Worm (Caenorhabditis elegans) whole organism, mixed stage, embryonic: ENCODE measurements around the gene ndx-9.

Experiments used
- bed-3 ChIP-seq: fragments of 200-800 bp; sonication (Bioruptor generic); optimal IDR thresholded peaks from 3 replicates; lab custom pipeline; 2018; ENCODE audit warnings: mild to moderate bottlenecking, missing genetic modification characterization, moderate library complexity, missing compliant biosample characterization
- blmp-1 ChIP-seq: fragments of 150-350 bp; optimal IDR thresholded peaks from 2 replicates; lab custom pipeline; 2014; ENCODE audit warnings: missing biosample characterization, missing genetic modification characterization
- ceh-43 ChIP-seq: fragments of 200-800 bp; sonication (Bioruptor generic); optimal IDR thresholded peaks from 2 replicates; lab custom pipeline; 2018; ENCODE audit warnings: mild to moderate bottlenecking, missing genetic modification characterization, moderate library complexity, missing compliant biosample characterization
- ceh-83 ChIP-seq: fragments of 200-800 bp; sonication (Bioruptor generic); optimal IDR thresholded peaks from 2 replicates; lab custom pipeline; 2018; ENCODE audit warnings: mild to moderate bottlenecking, missing genetic modification characterization, missing compliant biosample characterization
- ces-1 ChIP-seq: fragments of 150-350 bp; optimal IDR thresholded peaks from 2 replicates; lab custom pipeline; 2014; ENCODE audit warnings: missing biosample characterization, missing genetic modification reagents, missing genetic modification characterization
- cnd-1 ChIP-seq: fragments of 200-800 bp; sonication (Bioruptor generic); optimal IDR thresholded peaks from 2 replicates; lab custom pipeline; 2018; ENCODE audit warnings: mild to moderate bottlenecking, missing genetic modification characterization, missing compliant biosample characterization
- elt-1 ChIP-seq: sonication (generic microtip); optimal IDR thresholded peaks from 2 replicates; lab custom pipeline; 2017; ENCODE audit warnings: missing genetic modification characterization, mild to moderate bottlenecking, missing compliant biosample characterization, antibody characterized with exemption, moderate library complexity, borderline replicate concordance; ENCODE audit not compliant: insufficient read depth
- ham-2 ChIP-seq: fragments of 200-800 bp; sonication (Bioruptor generic); optimal IDR thresholded peaks from 2 replicates; lab custom pipeline; 2018; ENCODE audit warnings: mild to moderate bottlenecking, missing genetic modification characterization, missing compliant biosample characterization
- lin-13 ChIP-seq: fragments of 150-350 bp; optimal IDR thresholded peaks from 2 replicates; lab custom pipeline; 2014; ENCODE audit warnings: missing biosample characterization, missing genetic modification characterization
- lin-32 ChIP-seq: fragments of 200-800 bp; sonication (Bioruptor generic); optimal IDR thresholded peaks from 2 replicates; lab custom pipeline; 2018; ENCODE audit warnings: mild to moderate bottlenecking, missing genetic modification characterization, missing compliant biosample characterization
- lsy-2 ChIP-seq: fragments of 150-350 bp; optimal IDR thresholded peaks from 2 replicates; lab custom pipeline; 2014; ENCODE audit warnings: missing biosample characterization, missing genetic modification characterization
- mab-5 ChIP-seq: fragments of 150-350 bp; optimal IDR thresholded peaks from 2 replicates; lab custom pipeline; 2014; ENCODE audit warnings: missing biosample characterization, missing genetic modification characterization
- mls-2 ChIP-seq: sonication (generic microtip); optimal IDR thresholded peaks from 2 replicates; lab custom pipeline; 2016; ENCODE audit warnings: mild to moderate bottlenecking, missing genetic modification characterization, moderate library complexity, missing compliant biosample characterization
- nhr-2 ChIP-seq: fragments of 150-350 bp; optimal IDR thresholded peaks from 2 replicates; lab custom pipeline; 2014; ENCODE audit warnings: missing biosample characterization, missing genetic modification characterization
- nhr-237 ChIP-seq: fragments of 150-350 bp; optimal IDR thresholded peaks from 2 replicates; lab custom pipeline; 2014; ENCODE audit warnings: missing biosample characterization, missing genetic modification characterization
- nhr-28 ChIP-seq: fragments of 150-350 bp; optimal IDR thresholded peaks from 2 replicates; lab custom pipeline; 2014; ENCODE audit warnings: missing biosample characterization, missing genetic modification characterization
- pha-4 ChIP-seq: fragments of 150-350 bp; optimal IDR thresholded peaks from 2 replicates; lab custom pipeline; 2018; ENCODE audit warnings: missing biosample characterization, missing genetic modification reagents, missing genetic modification characterization
- sem-2 ChIP-seq: fragments of 200-800 bp; sonication (Bioruptor generic); optimal IDR thresholded peaks from 2 replicates; lab custom pipeline; 2018; ENCODE audit warnings: mild to moderate bottlenecking, missing genetic modification characterization, missing compliant biosample characterization
- tbx-8 ChIP-seq: fragments of 200-800 bp; sonication (Bioruptor generic); optimal IDR thresholded peaks from 2 replicates; lab custom pipeline; 2018; ENCODE audit warnings: mild to moderate bottlenecking, missing genetic modification characterization, moderate library complexity, missing compliant biosample characterization
- unc-39 ChIP-seq: fragments of 150-350 bp; optimal IDR thresholded peaks from 2 replicates; lab custom pipeline; 2014; ENCODE audit warnings: missing biosample characterization, missing genetic modification characterization
- unc-62 ChIP-seq: fragments of 150-350 bp; optimal IDR thresholded peaks from 2 replicates; lab custom pipeline; 2014; ENCODE audit warnings: missing biosample characterization, missing genetic modification reagents, missing genetic modification characterization
- zip-8 ChIP-seq: fragments of 150-350 bp; optimal IDR thresholded peaks from 2 replicates; lab custom pipeline; 2014; ENCODE audit warnings: missing biosample characterization, missing genetic modification characterization
- ztf-11 ChIP-seq: fragments of 150-350 bp; optimal IDR thresholded peaks from 2 replicates; lab custom pipeline; 2014; ENCODE audit warnings: missing biosample characterization, missing genetic modification characterization

The ndx-9 gene

ce11 chrIV:10970333-10970732, 41.5 kb downstream of the ndx-9 start:
- TF ChIP-seq ceh-43 (GFP tag; lab: Kevin White, UChicago) (no peak), ces-1 (GFP tag; lab: Kevin White, UChicago) (no peak), nhr-2 (tag; lab: Kevin White, UChicago) (no peak), mab-5 (tag; lab: Kevin White, UChicago) (no peak), nhr-28 (no peak), elt-1 (tag; lab: Kevin White, UChicago) (no peak), unc-39 (no peak), lin-13 (tag; lab: Kevin White, UChicago) (no peak), ztf-11 (no peak), bed-3 (GFP tag; lab: Kevin White, UChicago) (no peak)
- TF ChIP-seq, all 35 proteins: peak for 0

ce11 chrIV:10966359-10966758, 45.5 kb downstream of the ndx-9 start, which contains the start of the genes aqp-3 and Y69E1A.8:
aqp-3 (minus strand) TSS chrIV:10966459.
Y69E1A.8 (plus strand) TSS chrIV:10966604.
- TF ChIP-seq mls-2 (tag; lab: Kevin White, UChicago) (no peak), mab-5 (tag; lab: Kevin White, UChicago) (no peak), nhr-237 (no peak)

ce11 chrIV:10964688-10965087, 47.1 kb downstream of the ndx-9 start:
- TF ChIP-seq bed-3 (GFP tag; lab: Kevin White, UChicago) (no peak), unc-39 (no peak), cnd-1 (tag; lab: Kevin White, UChicago) (no peak), ham-2 (GFP tag; lab: Kevin White, UChicago) (no peak), tbx-8 (GFP tag; lab: Kevin White, UChicago) (no peak), unc-62 (GFP tag; lab: Kevin White, UChicago) (no peak), ztf-11 (no peak), lin-13 (tag; lab: Kevin White, UChicago) (no peak), zip-8 (tag; lab: Kevin White, UChicago) (no peak), blmp-1 (tag; lab: Kevin White, UChicago) (no peak), lsy-2 (tag; lab: Kevin White, UChicago) (no peak), mab-5 (tag; lab: Kevin White, UChicago) (no peak), nhr-237 (no peak), sem-2 (GFP tag; lab: Kevin White, UChicago) (no peak), ceh-83 (GFP tag; lab: Kevin White, UChicago) (no peak), lin-32 (GFP tag; lab: Kevin White, UChicago) (no peak), pha-4 (tag; lab: Kevin White, UChicago) (no peak)
